Fruit fly (Drosophila melanogaster) whole organism: ENCODE measurements around the gene CG6770.

Source experiments
- CG8478 ChIP-seq: fragments of >200 bp; optimal IDR thresholded peaks from 2 replicates; lab custom pipeline; 2018; ENCODE audit warnings: inconsistent platforms
- Dll ChIP-seq: fragments of >200 bp; optimal IDR thresholded peaks from 2 replicates; lab custom pipeline; 2017
- pan ChIP-seq: fragments of >200 bp; optimal IDR thresholded peaks from 2 replicates; lab custom pipeline; 2017
- psq ChIP-seq: fragments of >200 bp; optimal IDR thresholded peaks from 2 replicates; lab custom pipeline; 2017
- usp ChIP-seq: fragments of >200 bp; optimal IDR thresholded peaks from 2 replicates; lab custom pipeline; 2017; ENCODE audit warnings: missing biosample characterization, missing genetic modification characterization, mixed read lengths

- no peak for TF ChIP-seq usp (GFP tag; lab: Kevin White, UChicago)
- TF ChIP-seq pan (lab: Kevin White, UChicago), result no peak
- TF ChIP-seq psq (lab: Kevin White, UChicago), result no peak
- TF ChIP-seq Dll (lab: Kevin White, UChicago), result no peak
- TF ChIP-seq CG8478 (lab: Kevin White, UChicago), result no peak
These were observed 2.8 kb upstream of the CG6770 start, which contains the start of gene Plzf for dm6 chr2L:12048723-12049122.
